Fruit fly (Drosophila melanogaster) whole organism, adult: ENCODE measurements around the gene RpL34a.
A peak's percentile ranks its signal among the peaks of the same experiment; 100 is the strongest.

Source experiments
- CG12768 ChIP-seq: fragments of 200-800 bp; sonication (Bioruptor generic); optimal IDR thresholded peaks from 2 replicates; lab custom pipeline; 2017; ENCODE audit warnings: missing biosample characterization, missing genetic modification characterization, mild to moderate bottlenecking, moderate library complexity, missing genetic modification reagents
- CG1620 ChIP-seq: fragments of 200-800 bp; sonication (Bioruptor generic); optimal IDR thresholded peaks from 2 replicates; lab custom pipeline; 2016; ENCODE audit warnings: missing biosample characterization, missing genetic modification characterization
- CG33017 ChIP-seq: fragments of 200-800 bp; sonication (Bioruptor generic); optimal IDR thresholded peaks from 2 replicates; lab custom pipeline; 2018; ENCODE audit warnings: missing biosample characterization, mild to moderate bottlenecking, missing genetic modification characterization, moderate library complexity
- Mnt ChIP-seq: fragments of 200-800 bp; sonication (Bioruptor generic); optimal IDR thresholded peaks from 2 replicates; lab custom pipeline; 2016; ENCODE audit warnings: missing biosample characterization, mild to moderate bottlenecking, missing genetic modification characterization
- cnc ChIP-seq, 2 experiments: fragments of >200 bp; optimal IDR thresholded peaks; 2 replicates each; lab custom pipeline; 2017
- kay ChIP-seq: fragments of 200-800 bp; sonication (Bioruptor generic); peaks from one replicate; lab custom pipeline; 2016; ENCODE audit warnings: missing biosample characterization, missing genetic modification characterization, borderline replicate concordance
- ovo ChIP-seq: fragments of 200-800 bp; sonication (Bioruptor generic); optimal IDR thresholded peaks from 2 replicates; lab custom pipeline; 2016; ENCODE audit warnings: missing biosample characterization, missing genetic modification characterization
- pad ChIP-seq: fragments of 200-800 bp; sonication (Bioruptor generic); optimal IDR thresholded peaks from 3 replicates; lab custom pipeline; 2017; ENCODE audit warnings: missing biosample characterization, missing genetic modification characterization, mild to moderate bottlenecking, moderate library complexity, missing genetic modification reagents
- tj ChIP-seq: fragments of 200-800 bp; sonication (Bioruptor generic); optimal IDR thresholded peaks from 3 replicates; lab custom pipeline; 2017; ENCODE audit warnings: missing biosample characterization, mild to moderate bottlenecking, missing genetic modification characterization, moderate library complexity

DNA sequence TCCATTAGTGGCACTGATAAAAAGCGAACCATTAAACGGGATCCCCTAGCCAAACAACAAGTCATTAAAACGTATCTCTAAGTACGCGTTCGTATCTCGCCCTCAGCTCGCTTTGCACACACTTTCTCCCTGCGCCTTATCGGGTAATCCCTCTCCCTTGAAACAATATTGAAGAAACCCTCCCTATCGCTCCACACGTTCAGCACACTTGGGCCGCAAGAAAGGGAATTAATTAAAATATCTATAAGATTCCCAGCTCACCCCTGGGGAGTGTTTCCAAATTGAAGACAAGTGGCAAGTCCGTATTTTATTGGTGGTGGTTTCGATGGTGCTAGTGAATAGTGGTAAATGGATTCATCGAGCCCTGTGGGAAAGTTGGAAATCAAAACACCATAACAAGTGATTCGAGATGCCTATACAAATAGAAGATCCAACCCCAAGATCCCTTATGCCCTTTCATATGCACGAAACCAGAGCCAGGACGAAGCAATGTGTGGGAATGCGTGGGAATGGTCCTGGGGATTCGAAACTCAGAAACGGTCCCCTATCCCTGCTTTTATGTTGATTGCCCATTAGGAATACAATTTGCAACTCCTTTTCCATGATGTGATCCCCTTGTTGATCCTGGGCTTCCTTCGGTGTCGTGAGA lies 49.2 kb downstream of the RpL34a start:
- TF ChIP-seq kay (GFP tag; lab: Kevin White, UChicago) (peak; percentile 21), ovo (GFP tag; lab: Kevin White, UChicago) (no peak), pad (GFP tag; lab: Kevin White, UChicago) (no peak), cnc (optimal IDR thresholded peaks at IDR 0.05; lab: Kevin White, UChicago) (no peak), CG1620 (GFP tag; lab: Kevin White, UChicago) (no peak), CG33017 (tag; lab: Kevin White, UChicago) (no peak), Mnt (no peak), tj (GFP tag; lab: Kevin White, UChicago) (no peak), CG12768 (no peak)
